Fruit fly (Drosophila melanogaster) whole organism: ENCODE data around the gene CG40813.
"Not testable (repeated sequence)": the region's sequence is repeated elsewhere in the genome, so short reads cannot be mapped to it uniquely, and the experiment has no call there.

Experiments
- CG8478 ChIP-seq: fragments of >200 bp; optimal IDR thresholded peaks from 2 replicates; lab custom pipeline; 2018; ENCODE audit warnings: inconsistent platforms
- Dll ChIP-seq: fragments of >200 bp; optimal IDR thresholded peaks from 2 replicates; lab custom pipeline; 2017
- EcR ChIP-seq, 2 experiments: fragments of >200 bp; optimal IDR thresholded peaks; 2 replicates each; lab custom pipeline; 2017; ENCODE audit warnings: missing biosample characterization in 2 of 2, missing genetic modification characterization in 2 of 2, missing genetic modification reagents in 2 of 2
- pan ChIP-seq: fragments of >200 bp; optimal IDR thresholded peaks from 2 replicates; lab custom pipeline; 2017
- psq ChIP-seq: fragments of >200 bp; optimal IDR thresholded peaks from 2 replicates; lab custom pipeline; 2017

- not testable (repeated sequence) for TF ChIP-seq psq (lab: Kevin White, UChicago); Dll (lab: Kevin White, UChicago); EcR (GFP tag; optimal IDR thresholded peaks at IDR 0.05; lab: Kevin White, UChicago); CG8478 (lab: Kevin White, UChicago); pan (lab: Kevin White, UChicago)
Observed at dm6 chrX:22187070-22187469, 44.2 kb downstream of the CG40813 start, which contains the start of gene CG46512.
